Worm (Caenorhabditis elegans) whole organism, L2 larva: Measurements from ENCODE around the gene set-25.

Source experiments
- C34F6.9 ChIP-seq: fragments of 150-350 bp; optimal IDR thresholded peaks from 2 replicates; lab custom pipeline; 2014; ENCODE audit warnings: missing biosample characterization, missing genetic modification characterization
- R02D3.7 ChIP-seq: fragments of 150-350 bp; optimal IDR thresholded peaks from 2 replicates; lab custom pipeline; 2014; ENCODE audit warnings: missing biosample characterization, missing genetic modification characterization
- Y55F3AM.14 ChIP-seq: fragments of 200-800 bp; sonication (Bioruptor generic); optimal IDR thresholded peaks from 2 replicates; lab custom pipeline; 2018; ENCODE audit warnings: mild to moderate bottlenecking, missing genetic modification characterization, missing compliant biosample characterization
- ZK546.5 ChIP-seq: sonication (generic microtip); optimal IDR thresholded peaks from 2 replicates; lab custom pipeline; 2017; ENCODE audit warnings: missing biosample characterization, missing genetic modification characterization
- alr-1 ChIP-seq: fragments of 150-350 bp; optimal IDR thresholded peaks from 2 replicates; lab custom pipeline; 2014; ENCODE audit warnings: missing biosample characterization, missing genetic modification characterization
- aly-2 ChIP-seq: fragments of 150-350 bp; optimal IDR thresholded peaks from 2 replicates; lab custom pipeline; 2014; ENCODE audit warnings: missing biosample characterization, missing genetic modification characterization
- blmp-1 ChIP-seq: sonication (generic microtip); optimal IDR thresholded peaks from 2 replicates; lab custom pipeline; 2017; ENCODE audit warnings: missing genetic modification characterization, mild to moderate bottlenecking, missing compliant biosample characterization, antibody characterized with exemption, moderate library complexity; ENCODE audit not compliant: insufficient read depth
- crh-2 ChIP-seq: sonication (generic microtip); optimal IDR thresholded peaks from 2 replicates; lab custom pipeline; 2017; ENCODE audit warnings: missing biosample characterization, missing genetic modification characterization
- dmd-4 ChIP-seq: sonication (generic microtip); optimal IDR thresholded peaks from 2 replicates; lab custom pipeline; 2017; ENCODE audit warnings: missing biosample characterization, missing genetic modification characterization
- egl-27 ChIP-seq: sonication (generic microtip); optimal IDR thresholded peaks from 3 replicates; lab custom pipeline; 2017; ENCODE audit warnings: missing biosample characterization, missing genetic modification reagents, missing genetic modification characterization
- elt-1 ChIP-seq: fragments of 150-350 bp; optimal IDR thresholded peaks from 2 replicates; lab custom pipeline; 2014; ENCODE audit warnings: missing biosample characterization, missing genetic modification characterization
- elt-3 ChIP-seq: sonication (generic microtip); optimal IDR thresholded peaks from 2 replicates; lab custom pipeline; 2017; ENCODE audit warnings: missing biosample characterization, missing genetic modification characterization
- fos-1 ChIP-seq: fragments of 150-350 bp; optimal IDR thresholded peaks from 2 replicates; lab custom pipeline; 2014; ENCODE audit warnings: missing biosample characterization, missing genetic modification characterization
- gmeb-1 ChIP-seq: fragments of 150-350 bp; optimal IDR thresholded peaks from 2 replicates; lab custom pipeline; 2014; ENCODE audit warnings: missing biosample characterization, missing genetic modification characterization
- lin-11 ChIP-seq: fragments of 150-350 bp; sonication (generic microtip); optimal IDR thresholded peaks from 2 replicates; lab custom pipeline; 2014; ENCODE audit warnings: missing biosample characterization, missing genetic modification characterization, inconsistent platforms, mixed read lengths
- lin-13 ChIP-seq: fragments of 150-350 bp; optimal IDR thresholded peaks from 2 replicates; lab custom pipeline; 2014; ENCODE audit warnings: missing biosample characterization, missing genetic modification reagents, missing genetic modification characterization
- lin-39 ChIP-seq: fragments of 150-350 bp; optimal IDR thresholded peaks from 2 replicates; lab custom pipeline; 2014; ENCODE audit warnings: missing biosample characterization, missing genetic modification reagents, missing genetic modification characterization
- lsy-2 ChIP-seq, 2 experiments: fragments of 150-350 bp in 1 of 2; sonication (generic microtip) in 1 of 2; optimal IDR thresholded peaks; 2 replicates each; lab custom pipeline; 2014 to 2017; ENCODE audit warnings: missing biosample characterization in 2 of 2, missing genetic modification characterization in 2 of 2
- mab-5 ChIP-seq: fragments of 150-350 bp; optimal IDR thresholded peaks from 2 replicates; lab custom pipeline; 2014; ENCODE audit warnings: missing biosample characterization, missing genetic modification characterization
- mbf-1 ChIP-seq: sonication (generic microtip); optimal IDR thresholded peaks from 2 replicates; lab custom pipeline; 2017; ENCODE audit warnings: missing biosample characterization, missing genetic modification characterization
- mdl-1 ChIP-seq, 2 experiments: fragments of 150-350 bp in 1 of 2; sonication (generic microtip) in 1 of 2; optimal IDR thresholded peaks; 2 replicates each; lab custom pipeline; 2017; ENCODE audit warnings: missing biosample characterization in 2 of 2, missing genetic modification characterization in 2 of 2
- nhr-11 ChIP-seq: fragments of 150-350 bp; optimal IDR thresholded peaks from 2 replicates; lab custom pipeline; 2014; ENCODE audit warnings: missing biosample characterization, missing genetic modification characterization
- nhr-12 ChIP-seq: fragments of 150-350 bp; optimal IDR thresholded peaks from 2 replicates; lab custom pipeline; 2014; ENCODE audit warnings: missing biosample characterization, missing genetic modification characterization
- nhr-129 ChIP-seq: fragments of 150-350 bp; optimal IDR thresholded peaks from 2 replicates; lab custom pipeline; 2014; ENCODE audit warnings: missing biosample characterization, missing genetic modification characterization
- nhr-21 ChIP-seq: fragments of 150-350 bp; optimal IDR thresholded peaks from 2 replicates; lab custom pipeline; 2014; ENCODE audit warnings: missing biosample characterization, missing genetic modification characterization
- nhr-23 ChIP-seq: fragments of 150-350 bp; optimal IDR thresholded peaks from 2 replicates; lab custom pipeline; 2014; ENCODE audit warnings: missing biosample characterization, missing genetic modification reagents, missing genetic modification characterization
- nhr-237 ChIP-seq: fragments of 150-350 bp; optimal IDR thresholded peaks from 2 replicates; lab custom pipeline; 2014; ENCODE audit warnings: missing biosample characterization, missing genetic modification characterization
- nhr-25 ChIP-seq: fragments of 150-350 bp; sonication (generic microtip); optimal IDR thresholded peaks from 3 replicates; lab custom pipeline; 2014; ENCODE audit warnings: missing biosample characterization, missing genetic modification characterization
- nhr-6 ChIP-seq: fragments of 150-350 bp; optimal IDR thresholded peaks from 2 replicates; lab custom pipeline; 2014; ENCODE audit warnings: missing biosample characterization, missing genetic modification characterization
- nhr-77 ChIP-seq: fragments of 150-350 bp; optimal IDR thresholded peaks from 2 replicates; lab custom pipeline; 2014; ENCODE audit warnings: missing biosample characterization, missing genetic modification characterization
- peb-1 ChIP-seq: fragments of 150-350 bp; optimal IDR thresholded peaks from 2 replicates; lab custom pipeline; 2014; ENCODE audit warnings: missing biosample characterization, missing genetic modification characterization
- sem-4 ChIP-seq: fragments of 150-350 bp; optimal IDR thresholded peaks from 2 replicates; lab custom pipeline; 2014; ENCODE audit warnings: missing biosample characterization, missing genetic modification reagents, missing genetic modification characterization
- sma-3 ChIP-seq: sonication (generic microtip); optimal IDR thresholded peaks from 2 replicates; lab custom pipeline; 2016; ENCODE audit warnings: missing genetic modification reagents, missing genetic modification characterization, missing compliant biosample characterization
- snpc-4 ChIP-seq: fragments of 150-350 bp; optimal IDR thresholded peaks from 2 replicates; lab custom pipeline; 2014; ENCODE audit warnings: missing biosample characterization, missing genetic modification characterization
- unc-39 ChIP-seq: fragments of 150-350 bp; optimal IDR thresholded peaks from 2 replicates; lab custom pipeline; 2014; ENCODE audit warnings: missing biosample characterization, missing genetic modification characterization
- unc-55 ChIP-seq: fragments of 150-350 bp; sonication (generic microtip); optimal IDR thresholded peaks from 3 replicates; lab custom pipeline; 2014; ENCODE audit warnings: missing biosample characterization, missing genetic modification reagents, missing genetic modification characterization
- unc-62 ChIP-seq: fragments of 150-350 bp; optimal IDR thresholded peaks from 2 replicates; lab custom pipeline; 2014; ENCODE audit warnings: missing biosample characterization, missing genetic modification reagents, missing genetic modification characterization
- ztf-1 ChIP-seq: fragments of 200-800 bp; sonication (Bioruptor generic); conservative IDR thresholded peaks from 2 replicates; pipeline ENCODE4 v1.3.6; 2022; ENCODE audit warnings: missing genetic modification characterization, missing compliant biosample characterization

The set-25 gene

ce11 chrIII:13313788-13314187 is 20.9 kb upstream of the set-25 start, which contains the start of gene Y43F4B.10:
Gene Y43F4B.10 (plus strand): TSS chrIII:13314068.
- TF ChIP-seq lsy-2 (tag; optimal IDR thresholded peaks at IDR 0.05; lab: Kevin White, UChicago) (peak in 1 of 2 experiments; percentile 60), nhr-129 (tag; lab: Kevin White, UChicago) (peak; percentile 14), unc-62 (no peak), crh-2 (tag; lab: Kevin White, UChicago) (peak; percentile 27), alr-1 (tag; lab: Kevin White, UChicago) (no peak), dmd-4 (tag; lab: Kevin White, UChicago) (no peak), elt-3 (tag; lab: Kevin White, UChicago) (no peak), aly-2 (tag; lab: Kevin White, UChicago) (no peak), C34F6.9 (peak; percentile 64), elt-1 (no peak), nhr-12 (tag; lab: Kevin White, UChicago) (no peak), unc-55 (peak; percentile 74), gmeb-1 (tag; lab: Kevin White, UChicago) (peak; percentile 8)

- TF ChIP-seq nhr-129 (tag; lab: Kevin White, UChicago) = no peak
- peak; percentile 66 for TF ChIP-seq fos-1 (tag; lab: Kevin White, UChicago)
- peak; percentile 36 for TF ChIP-seq gmeb-1 (tag; lab: Kevin White, UChicago)
- TF ChIP-seq lsy-2 (tag; optimal IDR thresholded peaks at IDR 0.05; lab: Kevin White, UChicago) = peak in 1 of 2 experiments; percentile 27
- no peak for TF ChIP-seq aly-2 (tag; lab: Kevin White, UChicago)
- peak; percentile 32 for TF ChIP-seq nhr-25 (tag; lab: Kevin White, UChicago)
- peak; percentile 48 for TF ChIP-seq crh-2 (tag; lab: Kevin White, UChicago)
- peak; percentile 11 for TF ChIP-seq C34F6.9
These were observed 17.7 kb upstream of the set-25 start for ce11 chrIII:13310552-13310951.

ce11 chrIII:13307107-13307506 is 14.2 kb upstream of the set-25 start, which contains the start of the genes klp-19 and slc-36.1:
Gene klp-19 (minus strand): TSS chrIII:13307259.
Gene slc-36.1 (plus strand): TSS chrIII:13307502.
- TF ChIP-seq lin-11 (tag; lab: Kevin White, UChicago) (no peak), elt-1 (no peak), fos-1 (tag; lab: Kevin White, UChicago) (no peak), ZK546.5 (tag; lab: Kevin White, UChicago) (no peak), crh-2 (tag; lab: Kevin White, UChicago) (peak; percentile 19), aly-2 (tag; lab: Kevin White, UChicago) (no peak), nhr-21 (tag; lab: Kevin White, UChicago) (no peak), nhr-11 (tag; lab: Kevin White, UChicago) (no peak), lsy-2 (tag; optimal IDR thresholded peaks at IDR 0.05; lab: Kevin White, UChicago) (no peak), nhr-25 (tag; lab: Kevin White, UChicago) (peak; percentile 13), alr-1 (tag; lab: Kevin White, UChicago) (no peak), R02D3.7 (tag; lab: Kevin White, UChicago) (no peak), C34F6.9 (peak; percentile 71), gmeb-1 (tag; lab: Kevin White, UChicago) (peak; percentile 62), Y55F3AM.14 (GFP tag; lab: Kevin White, UChicago) (no peak), unc-55 (peak; percentile 70)
- TF ChIP-seq, all 48 proteins: peak for 5

ce11 chrIII:13305537-13305936 is 12.6 kb upstream of the set-25 start:
- TF ChIP-seq mbf-1 (tag; lab: Kevin White, UChicago) (no peak), fos-1 (tag; lab: Kevin White, UChicago) (no peak), ztf-1 (GFP tag; lab: Robert Waterston, UW) (no peak), sem-4 (tag; lab: Kevin White, UChicago) (no peak), nhr-21 (tag; lab: Kevin White, UChicago) (no peak), snpc-4 (tag; lab: Kevin White, UChicago) (no peak), lin-13 (no peak), mab-5 (tag; lab: Kevin White, UChicago) (no peak), nhr-25 (tag; lab: Kevin White, UChicago) (no peak), R02D3.7 (tag; lab: Kevin White, UChicago) (no peak), ZK546.5 (tag; lab: Kevin White, UChicago) (no peak), peb-1 (no peak), unc-39 (tag; lab: Kevin White, UChicago) (no peak), nhr-237 (no peak), gmeb-1 (tag; lab: Kevin White, UChicago) (no peak), nhr-77 (no peak), nhr-6 (no peak), C34F6.9 (no peak), nhr-23 (no peak), unc-55 (no peak)

ce11 chrIII:13302578-13302977 is 9.7 kb upstream of the set-25 start:
- TF ChIP-seq nhr-21 (tag; lab: Kevin White, UChicago) (no peak), sem-4 (tag; lab: Kevin White, UChicago) (no peak), nhr-129 (tag; lab: Kevin White, UChicago) (no peak), mdl-1 (tag; optimal IDR thresholded peaks at IDR 0.05; lab: Kevin White, UChicago) (no peak), blmp-1 (no peak), aly-2 (tag; lab: Kevin White, UChicago) (no peak), nhr-12 (tag; lab: Kevin White, UChicago) (no peak), sma-3 (GFP tag; lab: Kevin White, UChicago) (no peak), mbf-1 (tag; lab: Kevin White, UChicago) (no peak), lin-39 (tag; lab: Kevin White, UChicago) (no peak), lin-11 (tag; lab: Kevin White, UChicago) (no peak), egl-27 (tag; lab: Kevin White, UChicago) (no peak), lin-13 (no peak), Y55F3AM.14 (GFP tag; lab: Kevin White, UChicago) (no peak)
- TF ChIP-seq, all 48 proteins: peak for 0
